Worm (Caenorhabditis elegans) whole organism, L3 larva: ENCODE measurements around the gene fbxa-38.

Source experiments
- R02D3.7 ChIP-seq: fragments of 150-350 bp; optimal IDR thresholded peaks from 2 replicates; lab custom pipeline; 2014; ENCODE audit warnings: missing biosample characterization, missing genetic modification characterization
- ama-1 ChIP-seq: fragments of 150-350 bp; optimal IDR thresholded peaks from 2 replicates; lab custom pipeline; 2018
- ceh-28 ChIP-seq: fragments of 150-350 bp; optimal IDR thresholded peaks from 2 replicates; lab custom pipeline; 2014; ENCODE audit warnings: missing biosample characterization, missing genetic modification reagents, missing genetic modification characterization
- ceh-82 ChIP-seq: fragments of 150-350 bp; optimal IDR thresholded peaks from 2 replicates; lab custom pipeline; 2014; ENCODE audit warnings: missing biosample characterization, missing genetic modification characterization
- egl-27 ChIP-seq: sonication (generic microtip); optimal IDR thresholded peaks from 4 replicates; lab custom pipeline; 2017; ENCODE audit warnings: missing biosample characterization, missing genetic modification reagents, missing genetic modification characterization
- lin-15B ChIP-seq: fragments of 150-350 bp; optimal IDR thresholded peaks from 2 replicates; lab custom pipeline; 2014; ENCODE audit warnings: missing biosample characterization, missing genetic modification characterization
- lin-39 ChIP-seq: fragments of 150-350 bp; optimal IDR thresholded peaks from 2 replicates; lab custom pipeline; 2018; ENCODE audit warnings: missing biosample characterization, missing genetic modification reagents, missing genetic modification characterization
- mdl-1 ChIP-seq: fragments of 150-350 bp; optimal IDR thresholded peaks from 2 replicates; lab custom pipeline; 2014; ENCODE audit warnings: missing biosample characterization, missing genetic modification characterization
- nhr-23 ChIP-seq: fragments of 150-350 bp; optimal IDR thresholded peaks from 2 replicates; lab custom pipeline; 2014; ENCODE audit warnings: missing biosample characterization, missing genetic modification reagents, missing genetic modification characterization
- sea-2 ChIP-seq: fragments of 150-350 bp; sonication (generic microtip); optimal IDR thresholded peaks from 4 replicates; lab custom pipeline; 2014; ENCODE audit warnings: missing biosample characterization, missing genetic modification reagents, missing genetic modification characterization
- unc-62 ChIP-seq: fragments of 150-350 bp; sonication (generic microtip); optimal IDR thresholded peaks from 4 replicates; lab custom pipeline; 2014; ENCODE audit warnings: missing biosample characterization, missing genetic modification reagents, missing genetic modification characterization

DNA sequence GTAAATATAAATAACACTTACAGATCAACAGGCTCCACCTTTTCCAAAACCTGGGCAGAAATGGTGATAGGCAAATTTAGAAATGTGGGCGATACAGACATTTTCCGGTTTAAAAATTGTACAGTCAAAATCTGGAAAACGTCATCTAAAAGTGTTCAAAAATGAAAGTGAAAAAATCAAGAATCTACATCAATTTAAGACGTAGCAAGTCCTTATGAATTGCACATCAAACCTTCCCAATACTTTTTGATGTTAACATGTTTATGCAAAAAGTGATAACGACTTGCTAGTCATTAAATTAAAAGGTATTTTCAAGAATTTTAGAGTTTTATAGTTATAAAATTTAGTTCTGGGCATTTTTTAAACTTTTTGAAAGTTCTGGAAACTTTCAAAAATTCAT is 26.9 kb downstream of the fbxa-38 start, which contains the start of gene fbxa-7:
- TF ChIP-seq sea-2 (GFP tag; lab: Kevin White, UChicago) (no peak), nhr-23 (tag; lab: Kevin White, UChicago) (no peak), unc-62 (no peak), R02D3.7 (tag; lab: Kevin White, UChicago) (no peak), ama-1 (lab: Kevin White, UChicago) (no peak), ceh-82 (tag; lab: Kevin White, UChicago) (no peak), mdl-1 (tag; lab: Kevin White, UChicago) (no peak), egl-27 (tag; lab: Kevin White, UChicago) (no peak), lin-15B (tag; lab: Kevin White, UChicago) (no peak), ceh-28 (tag; lab: Kevin White, UChicago) (no peak), lin-39 (tag; lab: Kevin White, UChicago) (no peak)
